Worm (Caenorhabditis elegans) whole organism, early embryonic: ENCODE results near the gene K06A1.2.

ENCODE experiments used
- B0310.2 ChIP-seq: sonication (generic microtip); optimal IDR thresholded peaks from 2 replicates; lab custom pipeline; 2016; ENCODE audit warnings: mild to moderate bottlenecking, missing genetic modification characterization, missing compliant biosample characterization
- aly-1 ChIP-seq: sonication (generic microtip); optimal IDR thresholded peaks from 2 replicates; lab custom pipeline; 2016; ENCODE audit warnings: missing genetic modification characterization, missing compliant biosample characterization
- ama-1 ChIP-seq: fragments of 150-350 bp; optimal IDR thresholded peaks from 2 replicates; lab custom pipeline; 2014
- ceh-36 ChIP-seq: sonication (generic microtip); optimal IDR thresholded peaks from 2 replicates; lab custom pipeline; 2016; ENCODE audit warnings: missing genetic modification characterization, inconsistent platforms, missing compliant biosample characterization
- ets-7 ChIP-seq: sonication (generic microtip); optimal IDR thresholded peaks from 2 replicates; lab custom pipeline; 2016; ENCODE audit warnings: missing genotype, missing genetic modification characterization, missing compliant biosample characterization
- hmg-4 ChIP-seq: fragments of 200-800 bp; sonication (Bioruptor generic); optimal IDR thresholded peaks from 2 replicates; lab custom pipeline; 2018; ENCODE audit warnings: mild to moderate bottlenecking, missing genetic modification characterization, missing compliant biosample characterization
- tbx-11 ChIP-seq: fragments of 200-800 bp; sonication (Bioruptor generic); IDR thresholded peaks from 2 replicates; pipeline ENCODE4 v1.3.6; 2022; ENCODE audit warnings: missing genetic modification characterization, missing compliant biosample characterization
- tbx-37 ChIP-seq: fragments of 200-800 bp; sonication (Bioruptor generic); conservative IDR thresholded peaks from 2 replicates; pipeline ENCODE4 v1.3.6; 2022; ENCODE audit warnings: missing genetic modification reagents, missing genetic modification characterization, missing compliant biosample characterization

- no peak for TF ChIP-seq ets-7
- TF ChIP-seq ceh-36 (tag; lab: Kevin White, UChicago), result no peak
- TF ChIP-seq ama-1 (lab: Kevin White, UChicago), result no peak
- no peak for TF ChIP-seq B0310.2 (tag; lab: Kevin White, UChicago)
- TF ChIP-seq tbx-11, result no peak
- no peak for TF ChIP-seq hmg-4 (GFP tag; lab: Kevin White, UChicago)
- no peak for TF ChIP-seq aly-1
- no peak for TF ChIP-seq tbx-37 (GFP tag; lab: Robert Waterston, UW)
Observed at ce11 chrII:6476655-6477054, 32.8 kb downstream of the K06A1.2 start, which contains the start of gene T28D9.4.
